Worm (Caenorhabditis elegans) whole organism, L2 larva: ENCODE data around the gene ZK228.3.

ENCODE experiments used
- alr-1 ChIP-seq: fragments of 150-350 bp; optimal IDR thresholded peaks from 2 replicates; lab custom pipeline; 2014; ENCODE audit warnings: missing biosample characterization, missing genetic modification characterization
- elt-1 ChIP-seq: fragments of 150-350 bp; optimal IDR thresholded peaks from 2 replicates; lab custom pipeline; 2014; ENCODE audit warnings: missing biosample characterization, missing genetic modification characterization
- fos-1 ChIP-seq: fragments of 150-350 bp; optimal IDR thresholded peaks from 2 replicates; lab custom pipeline; 2014; ENCODE audit warnings: missing biosample characterization, missing genetic modification characterization
- lin-39 ChIP-seq: fragments of 150-350 bp; optimal IDR thresholded peaks from 2 replicates; lab custom pipeline; 2014; ENCODE audit warnings: missing biosample characterization, missing genetic modification reagents, missing genetic modification characterization
- nhr-77 ChIP-seq: fragments of 150-350 bp; optimal IDR thresholded peaks from 2 replicates; lab custom pipeline; 2014; ENCODE audit warnings: missing biosample characterization, missing genetic modification characterization
- ztf-1 ChIP-seq: fragments of 200-800 bp; sonication (Bioruptor generic); conservative IDR thresholded peaks from 2 replicates; pipeline ENCODE4 v1.3.6; 2022; ENCODE audit warnings: missing genetic modification characterization, missing compliant biosample characterization

ce11 chrV:18491961-18492360 lies 30.9 kb upstream of the ZK228.3 start, which contains the start of gene slo-1:
- TF ChIP-seq nhr-77 (tag; lab: Kevin White, UChicago) (no peak), ztf-1 (GFP tag; lab: Robert Waterston, UW) (no peak), fos-1 (tag; lab: Kevin White, UChicago) (no peak), lin-39 (no peak), alr-1 (no peak), elt-1 (tag; lab: Kevin White, UChicago) (no peak)
